Worm (Caenorhabditis elegans) whole organism, early embryonic: Measurements from ENCODE around the gene toe-1.

ENCODE experiments used
- B0310.2 ChIP-seq: sonication (generic microtip); optimal IDR thresholded peaks from 2 replicates; lab custom pipeline; 2016; ENCODE audit warnings: mild to moderate bottlenecking, missing genetic modification characterization, missing compliant biosample characterization
- F13C5.2 ChIP-seq: sonication (generic microtip); optimal IDR thresholded peaks from 2 replicates; lab custom pipeline; 2017; ENCODE audit warnings: mild to moderate bottlenecking, missing genetic modification characterization, inconsistent platforms, missing compliant biosample characterization
- aly-1 ChIP-seq: sonication (generic microtip); optimal IDR thresholded peaks from 2 replicates; lab custom pipeline; 2016; ENCODE audit warnings: missing genetic modification characterization, missing compliant biosample characterization
- ama-1 ChIP-seq: fragments of 150-350 bp; optimal IDR thresholded peaks from 2 replicates; lab custom pipeline; 2014
- ceh-13 ChIP-seq: fragments of 200-800 bp; sonication (Bioruptor generic); optimal IDR thresholded peaks from 2 replicates; lab custom pipeline; 2018; ENCODE audit warnings: mild to moderate bottlenecking, missing genetic modification characterization, missing compliant biosample characterization
- ceh-36 ChIP-seq: sonication (generic microtip); optimal IDR thresholded peaks from 2 replicates; lab custom pipeline; 2016; ENCODE audit warnings: missing genetic modification characterization, inconsistent platforms, missing compliant biosample characterization
- ets-7 ChIP-seq: sonication (generic microtip); optimal IDR thresholded peaks from 2 replicates; lab custom pipeline; 2016; ENCODE audit warnings: missing genotype, missing genetic modification characterization, missing compliant biosample characterization
- flt-1 ChIP-seq: fragments of 200-800 bp; sonication (Bioruptor generic); IDR thresholded peaks from 2 replicates; pipeline ENCODE4 v1.3.6; 2022; ENCODE audit warnings: missing genetic modification characterization, missing compliant biosample characterization
- hmbx-1 ChIP-seq: sonication (generic microtip); optimal IDR thresholded peaks from 2 replicates; lab custom pipeline; 2016; ENCODE audit warnings: mild to moderate bottlenecking, missing genetic modification characterization, missing compliant biosample characterization
- hmg-4 ChIP-seq: fragments of 200-800 bp; sonication (Bioruptor generic); optimal IDR thresholded peaks from 2 replicates; lab custom pipeline; 2018; ENCODE audit warnings: mild to moderate bottlenecking, missing genetic modification characterization, missing compliant biosample characterization
- hnd-1 ChIP-seq: sonication (generic microtip); optimal IDR thresholded peaks from 2 replicates; lab custom pipeline; 2016; ENCODE audit warnings: missing genetic modification characterization, missing compliant biosample characterization
- pes-1 ChIP-seq: fragments of 200-800 bp; sonication (Bioruptor generic); IDR thresholded peaks from 2 replicates; pipeline ENCODE4 v1.3.6; 2022; ENCODE audit warnings: missing genetic modification reagents, missing genetic modification characterization, missing compliant biosample characterization
- scrt-1 ChIP-seq: fragments of 200-800 bp; sonication (Bioruptor generic); IDR thresholded peaks from 2 replicates; pipeline ENCODE4 v1.3.6; 2022; ENCODE audit warnings: missing genetic modification characterization, missing compliant biosample characterization
- sea-1 ChIP-seq: fragments of 200-800 bp; sonication (Bioruptor generic); conservative IDR thresholded peaks from 2 replicates; pipeline ENCODE4 v1.3.6; 2022; ENCODE audit warnings: missing genetic modification characterization, missing compliant biosample characterization
- tbx-11 ChIP-seq: fragments of 200-800 bp; sonication (Bioruptor generic); IDR thresholded peaks from 2 replicates; pipeline ENCODE4 v1.3.6; 2022; ENCODE audit warnings: missing genetic modification characterization, missing compliant biosample characterization
- tbx-37 ChIP-seq: fragments of 200-800 bp; sonication (Bioruptor generic); conservative IDR thresholded peaks from 2 replicates; pipeline ENCODE4 v1.3.6; 2022; ENCODE audit warnings: missing genetic modification reagents, missing genetic modification characterization, missing compliant biosample characterization
- tra-4 ChIP-seq: sonication (generic microtip); optimal IDR thresholded peaks from 2 replicates; lab custom pipeline; 2017; ENCODE audit warnings: missing genetic modification characterization, missing compliant biosample characterization

The toe-1 gene

ce11 chrII:4454823-4455222 is 29.9 kb downstream of the toe-1 start:
- TF ChIP-seq sea-1, result no peak
- TF ChIP-seq ceh-36 (tag; lab: Kevin White, UChicago), result peak; percentile 50

ce11 chrII:4456024-4456423 is 31.1 kb downstream of the toe-1 start:
- no peak for TF ChIP-seq sea-1
- TF ChIP-seq aly-1 (tag; lab: Kevin White, UChicago), result no peak
- no peak for TF ChIP-seq flt-1 (GFP tag; lab: Robert Waterston, UW)
- TF ChIP-seq F13C5.2 (tag; lab: Kevin White, UChicago), result no peak
- TF ChIP-seq tra-4 (tag; lab: Kevin White, UChicago), result no peak
- no peak for TF ChIP-seq tbx-11 (GFP tag; lab: Robert Waterston, UW)
- no peak for TF ChIP-seq scrt-1 (GFP tag; lab: Robert Waterston, UW)
- no peak for TF ChIP-seq ets-7 (tag; lab: Kevin White, UChicago)
- no peak for TF ChIP-seq B0310.2
- TF ChIP-seq hmbx-1, result no peak
- no peak for TF ChIP-seq ceh-13 (GFP tag; lab: Kevin White, UChicago)
- no peak for TF ChIP-seq hmg-4
- no peak for TF ChIP-seq hnd-1 (tag; lab: Kevin White, UChicago)
- no peak for TF ChIP-seq ceh-36 (tag; lab: Kevin White, UChicago)
- TF ChIP-seq pes-1, result no peak

ce11 chrII:4460297-4460696 is 35.3 kb downstream of the toe-1 start:
- TF ChIP-seq hmbx-1 (no peak), flt-1 (GFP tag; lab: Robert Waterston, UW) (no peak), sea-1 (no peak), ama-1 (no peak), tbx-11 (GFP tag; lab: Robert Waterston, UW) (no peak), hmg-4 (no peak), ceh-36 (tag; lab: Kevin White, UChicago) (no peak), scrt-1 (GFP tag; lab: Robert Waterston, UW) (no peak), F13C5.2 (tag; lab: Kevin White, UChicago) (no peak), B0310.2 (no peak), aly-1 (tag; lab: Kevin White, UChicago) (no peak), ets-7 (tag; lab: Kevin White, UChicago) (no peak), hnd-1 (tag; lab: Kevin White, UChicago) (no peak), tbx-37 (GFP tag; lab: Robert Waterston, UW) (no peak), ceh-13 (GFP tag; lab: Kevin White, UChicago) (no peak), pes-1 (no peak), tra-4 (tag; lab: Kevin White, UChicago) (no peak)

- TF ChIP-seq ceh-13 (GFP tag; lab: Kevin White, UChicago) (no peak), F13C5.2 (tag; lab: Kevin White, UChicago) (no peak), B0310.2 (no peak), hmg-4 (no peak), ceh-36 (tag; lab: Kevin White, UChicago) (no peak), tbx-11 (GFP tag; lab: Robert Waterston, UW) (no peak), tra-4 (tag; lab: Kevin White, UChicago) (no peak), aly-1 (tag; lab: Kevin White, UChicago) (no peak), hmbx-1 (no peak), tbx-37 (GFP tag; lab: Robert Waterston, UW) (no peak), pes-1 (no peak), ets-7 (tag; lab: Kevin White, UChicago) (no peak), flt-1 (GFP tag; lab: Robert Waterston, UW) (no peak)
Measured at ce11 chrII:4460851-4461250, 35.9 kb downstream of the toe-1 start, which contains the start of the genes T12C9.7 and vps-18. TSS of gene T12C9.7 (minus strand) at chrII:4460951. TSS of gene vps-18 (plus strand) at chrII:4461130.

ce11 chrII:4462842-4463241 is 37.9 kb downstream of the toe-1 start:
- TF ChIP-seq tbx-11 (GFP tag; lab: Robert Waterston, UW) (no peak), hnd-1 (tag; lab: Kevin White, UChicago) (no peak)

- TF ChIP-seq sea-1 (no peak), hmg-4 (no peak), ets-7 (tag; lab: Kevin White, UChicago) (no peak)
Measured at ce11 chrII:4467869-4468268, 42.9 kb downstream of the toe-1 start, which contains the start of gene W06B4.2. TSS of gene W06B4.2 (plus strand) at chrII:4468169.

- TF ChIP-seq pes-1, result no peak
- no peak for TF ChIP-seq ceh-13 (GFP tag; lab: Kevin White, UChicago)
- no peak for TF ChIP-seq aly-1 (tag; lab: Kevin White, UChicago)
- no peak for TF ChIP-seq ama-1
- TF ChIP-seq F13C5.2 (tag; lab: Kevin White, UChicago), result no peak
- TF ChIP-seq scrt-1 (GFP tag; lab: Robert Waterston, UW), result no peak
- TF ChIP-seq B0310.2, result no peak
- TF ChIP-seq ceh-36 (tag; lab: Kevin White, UChicago), result no peak
- TF ChIP-seq hmbx-1, result no peak
- no peak for TF ChIP-seq ets-7 (tag; lab: Kevin White, UChicago)
Measured at ce11 chrII:4468897-4469459, 44.0 kb downstream of the toe-1 start.

- TF ChIP-seq pes-1 (no peak), tbx-11 (GFP tag; lab: Robert Waterston, UW) (no peak), ceh-36 (tag; lab: Kevin White, UChicago) (no peak), scrt-1 (GFP tag; lab: Robert Waterston, UW) (no peak), tra-4 (tag; lab: Kevin White, UChicago) (no peak), hmbx-1 (no peak)
Measured at ce11 chrII:4470972-4471645, 46.1 kb downstream of the toe-1 start, which contains the start of gene W06B4.1. TSS of gene W06B4.1 (plus strand) at chrII:4471595.
